Worm (Caenorhabditis elegans) whole organism, young adult: Measurements from ENCODE around the gene F19G12.1.

Source experiments
- B0019.2 ChIP-seq: fragments of 200-800 bp; sonication (Bioruptor generic); conservative IDR thresholded peaks from 2 replicates; pipeline ENCODE4 v1.3.6; 2022; ENCODE audit warnings: missing genetic modification reagents, missing genetic modification characterization, missing compliant biosample characterization
- K11D2.4 ChIP-seq: fragments of 200-800 bp; sonication (Bioruptor generic); IDR thresholded peaks from 2 replicates; pipeline ENCODE4 v1.3.6; 2022; ENCODE audit warnings: missing genetic modification reagents, missing genetic modification characterization, missing compliant biosample characterization
- ama-1 ChIP-seq, 3 experiments: fragments of 150-350 bp in 1 of 3; sonication (generic microtip) in 2 of 3; optimal IDR thresholded peaks; 2 replicates each; lab custom pipeline; 2014 to 2018; ENCODE audit warnings: missing biosample characterization in 2 of 3, missing genetic modification characterization in 2 of 3, missing genetic modification reagents in 2 of 3
- fkh-3 ChIP-seq: sonication (generic microtip); optimal IDR thresholded peaks from 2 replicates; lab custom pipeline; 2016; ENCODE audit warnings: mild to moderate bottlenecking, missing genetic modification characterization, missing compliant biosample characterization
- lin-26 ChIP-seq: fragments of 200-800 bp; sonication (Bioruptor generic); IDR thresholded peaks from 2 replicates; pipeline ENCODE4 v1.3.6; 2022; ENCODE audit warnings: missing genetic modification reagents, missing genetic modification characterization, missing compliant biosample characterization
- mel-28 ChIP-seq: sonication (generic microtip); optimal IDR thresholded peaks from 2 replicates; lab custom pipeline; 2016; ENCODE audit warnings: borderline replicate concordance, mild to moderate bottlenecking, missing genetic modification characterization, missing compliant biosample characterization
- mxl-1 ChIP-seq: sonication (generic microtip); optimal IDR thresholded peaks from 2 replicates; lab custom pipeline; 2016; ENCODE audit warnings: missing genetic modification characterization, missing compliant biosample characterization
- nhr-90 ChIP-seq: sonication (generic microtip); optimal IDR thresholded peaks from 2 replicates; lab custom pipeline; 2016; ENCODE audit warnings: missing genotype, mild to moderate bottlenecking, missing genetic modification characterization, missing compliant biosample characterization
- ztf-26 ChIP-seq: sonication (generic microtip); optimal IDR thresholded peaks from 2 replicates; lab custom pipeline; 2017; ENCODE audit warnings: missing genetic modification characterization, missing compliant biosample characterization

DNA sequence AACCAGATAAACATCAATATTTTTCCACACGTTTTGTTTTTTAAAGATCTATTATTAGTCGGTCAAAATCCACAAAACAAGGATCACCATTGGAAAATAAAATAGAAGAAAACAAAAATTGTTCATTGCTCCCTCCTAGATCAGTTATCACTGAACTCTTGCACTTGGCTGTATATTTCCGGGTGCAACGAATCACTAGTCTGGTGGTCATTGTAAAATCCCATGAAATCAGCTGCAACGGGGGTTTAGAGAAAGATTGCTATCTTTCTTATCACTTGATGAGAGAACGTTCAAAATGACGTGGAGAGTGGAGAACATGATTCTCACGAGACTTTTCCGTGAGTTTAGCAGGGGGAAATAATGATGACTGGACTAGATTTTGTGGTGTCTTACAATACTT, 35.0 kb upstream of the F19G12.1 start:
- 0 out of 2 replicates have a peak, but pooled peaks have one; percentile 32 for TF ChIP-seq K11D2.4
- no peak for TF ChIP-seq lin-26 (GFP tag; lab: Robert Waterston, UW)
- no peak for TF ChIP-seq fkh-3
- no peak for TF ChIP-seq B0019.2
- TF ChIP-seq mel-28, result no peak
- no peak for TF ChIP-seq ztf-26 (tag; lab: Kevin White, UChicago)
- TF ChIP-seq nhr-90 (tag; lab: Kevin White, UChicago), result no peak
- no peak for TF ChIP-seq mxl-1 (tag; lab: Kevin White, UChicago)
- TF ChIP-seq ama-1 (optimal IDR thresholded peaks at IDR 0.05; lab: Kevin White, UChicago), result no peak
- no peak for TF ChIP-seq ama-1 (GFP tag; optimal IDR thresholded peaks at IDR 0.05; lab: Kevin White, UChicago)
